Worm (Caenorhabditis elegans) whole organism, late embryonic: ENCODE measurements around the gene nmr-2.

Experiments used
- C38D4.7 ChIP-seq: fragments of 200-800 bp; sonication (Bioruptor generic); optimal IDR thresholded peaks from 2 replicates; lab custom pipeline; 2018; ENCODE audit warnings: mild to moderate bottlenecking, missing genetic modification characterization, moderate library complexity, missing compliant biosample characterization
- F13H6.1 ChIP-seq: sonication (generic microtip); optimal IDR thresholded peaks from 2 replicates; lab custom pipeline; 2016; ENCODE audit warnings: missing genetic modification characterization, missing compliant biosample characterization
- K02D7.2 ChIP-seq: sonication (generic microtip); optimal IDR thresholded peaks from 2 replicates; lab custom pipeline; 2017; ENCODE audit warnings: mild to moderate bottlenecking, missing genetic modification characterization, missing compliant biosample characterization
- K09A11.1 ChIP-seq: sonication (generic microtip); optimal IDR thresholded peaks from 2 replicates; lab custom pipeline; 2017; ENCODE audit warnings: antibody characterized with exemption, mild to moderate bottlenecking, missing genetic modification characterization, missing compliant biosample characterization; ENCODE audit not compliant: insufficient read depth
- T23F11.4 ChIP-seq: fragments of 200-800 bp; sonication (Bioruptor generic); optimal IDR thresholded peaks from 2 replicates; lab custom pipeline; 2018; ENCODE audit warnings: mild to moderate bottlenecking, missing genetic modification characterization, missing compliant biosample characterization
- ama-1 ChIP-seq: fragments of 150-350 bp; optimal IDR thresholded peaks from 2 replicates; lab custom pipeline; 2014
- ceh-14 ChIP-seq: sonication (generic microtip); optimal IDR thresholded peaks from 2 replicates; lab custom pipeline; 2016; ENCODE audit warnings: missing genotype, missing genetic modification characterization, missing compliant biosample characterization
- ceh-19 ChIP-seq: fragments of 200-800 bp; sonication (Bioruptor generic); optimal IDR thresholded peaks from 2 replicates; lab custom pipeline; 2018; ENCODE audit warnings: mild to moderate bottlenecking, missing genetic modification characterization, missing compliant biosample characterization
- ceh-22 ChIP-seq: sonication (generic microtip); optimal IDR thresholded peaks from 2 replicates; lab custom pipeline; 2017; ENCODE audit warnings: missing biosample characterization, missing genetic modification characterization
- ceh-24 ChIP-seq: sonication (generic microtip); optimal IDR thresholded peaks from 2 replicates; lab custom pipeline; 2016; ENCODE audit warnings: mild to moderate bottlenecking, missing genetic modification characterization, missing compliant biosample characterization
- ceh-31 ChIP-seq: sonication (generic microtip); optimal IDR thresholded peaks from 2 replicates; lab custom pipeline; 2016; ENCODE audit warnings: missing genetic modification characterization, missing compliant biosample characterization
- ceh-34 ChIP-seq: sonication (generic microtip); optimal IDR thresholded peaks from 2 replicates; lab custom pipeline; 2016; ENCODE audit warnings: mild to moderate bottlenecking, missing genetic modification characterization, missing compliant biosample characterization
- ceh-45 ChIP-seq: fragments of 200-800 bp; sonication (Bioruptor generic); IDR thresholded peaks from 2 replicates; pipeline ENCODE4 v1.3.6; 2022; ENCODE audit warnings: missing genetic modification reagents, missing genetic modification characterization, missing compliant biosample characterization
- che-1 ChIP-seq: sonication (generic microtip); optimal IDR thresholded peaks from 2 replicates; lab custom pipeline; 2016; ENCODE audit warnings: mild to moderate bottlenecking, missing genetic modification characterization, missing compliant biosample characterization
- dmd-4 ChIP-seq: sonication (generic microtip); optimal IDR thresholded peaks from 2 replicates; lab custom pipeline; 2016; ENCODE audit warnings: borderline replicate concordance, missing genetic modification characterization, missing compliant biosample characterization
- elt-2 ChIP-seq: sonication (generic microtip); optimal IDR thresholded peaks from 2 replicates; lab custom pipeline; 2016; ENCODE audit warnings: missing genetic modification reagents, missing genetic modification characterization, missing compliant biosample characterization
- elt-4 ChIP-seq: sonication (generic microtip); optimal IDR thresholded peaks from 2 replicates; lab custom pipeline; 2016; ENCODE audit warnings: missing genetic modification characterization, missing compliant biosample characterization
- eyg-1 ChIP-seq: sonication (generic microtip); optimal IDR thresholded peaks from 2 replicates; lab custom pipeline; 2016; ENCODE audit warnings: missing genotype, missing genetic modification characterization, missing compliant biosample characterization
- fax-1 ChIP-seq: sonication (generic microtip); optimal IDR thresholded peaks from 2 replicates; lab custom pipeline; 2016; ENCODE audit warnings: missing genotype, missing genetic modification characterization, missing compliant biosample characterization
- fkh-6 ChIP-seq: sonication (generic microtip); optimal IDR thresholded peaks from 2 replicates; lab custom pipeline; 2016; ENCODE audit warnings: missing genetic modification characterization, missing compliant biosample characterization
- gmeb-2 ChIP-seq: sonication (generic microtip); optimal IDR thresholded peaks from 2 replicates; lab custom pipeline; 2016; ENCODE audit warnings: missing genetic modification characterization, inconsistent platforms, missing compliant biosample characterization
- hlh-15 ChIP-seq: sonication (generic microtip); optimal IDR thresholded peaks from 2 replicates; lab custom pipeline; 2016; ENCODE audit warnings: missing genetic modification characterization, missing compliant biosample characterization
- hlh-8 ChIP-seq: sonication (generic microtip); optimal IDR thresholded peaks from 2 replicates; lab custom pipeline; 2016; ENCODE audit warnings: missing genotype, missing genetic modification characterization, missing compliant biosample characterization
- lim-6 ChIP-seq: sonication (generic microtip); optimal IDR thresholded peaks from 2 replicates; lab custom pipeline; 2016; ENCODE audit warnings: missing genetic modification characterization, missing compliant biosample characterization
- madf-2 ChIP-seq: sonication (generic microtip); optimal IDR thresholded peaks from 2 replicates; lab custom pipeline; 2017; ENCODE audit warnings: missing genetic modification characterization, missing compliant biosample characterization
- mec-3 ChIP-seq: sonication (generic microtip); optimal IDR thresholded peaks from 2 replicates; lab custom pipeline; 2016; ENCODE audit warnings: borderline replicate concordance, missing genetic modification characterization, missing compliant biosample characterization
- npax-4 ChIP-seq: sonication (generic microtip); optimal IDR thresholded peaks from 2 replicates; lab custom pipeline; 2016; ENCODE audit warnings: missing genetic modification characterization, missing compliant biosample characterization
- odd-2 ChIP-seq: sonication (generic microtip); optimal IDR thresholded peaks from 2 replicates; lab custom pipeline; 2017; ENCODE audit warnings: antibody characterized with exemption, mild to moderate bottlenecking, missing genetic modification characterization, missing compliant biosample characterization
- pag-3 ChIP-seq: sonication (generic microtip); optimal IDR thresholded peaks from 2 replicates; lab custom pipeline; 2016; ENCODE audit warnings: missing compliant biosample characterization, missing genetic modification characterization, borderline replicate concordance
- pha-4 ChIP-seq: fragments of 150-350 bp; optimal IDR thresholded peaks from 2 replicates; lab custom pipeline; 2018; ENCODE audit warnings: missing biosample characterization, missing genetic modification reagents, missing genetic modification characterization
- pros-1 ChIP-seq: fragments of 150-350 bp; optimal IDR thresholded peaks from 2 replicates; lab custom pipeline; 2014; ENCODE audit warnings: missing biosample characterization, missing genetic modification reagents, missing genetic modification characterization
- ref-2 ChIP-seq: sonication (generic microtip); optimal IDR thresholded peaks from 2 replicates; lab custom pipeline; 2016; ENCODE audit warnings: missing genetic modification characterization, missing compliant biosample characterization
- sox-2 ChIP-seq: fragments of 200-800 bp; sonication (Bioruptor generic); IDR thresholded peaks from 2 replicates; pipeline ENCODE4 v1.3.6; 2022; ENCODE audit warnings: missing genetic modification reagents, missing genetic modification characterization, missing compliant biosample characterization
- sox-4 ChIP-seq: sonication (generic microtip); optimal IDR thresholded peaks from 2 replicates; lab custom pipeline; 2017; ENCODE audit warnings: mild to moderate bottlenecking, missing genetic modification characterization, inconsistent platforms, missing compliant biosample characterization
- syd-9 ChIP-seq: sonication (generic microtip); optimal IDR thresholded peaks from 2 replicates; lab custom pipeline; 2016; ENCODE audit warnings: mild to moderate bottlenecking, missing genetic modification characterization, moderate library complexity, missing compliant biosample characterization
- tbx-2 ChIP-seq: sonication (generic microtip); optimal IDR thresholded peaks from 2 replicates; lab custom pipeline; 2016; ENCODE audit warnings: missing genetic modification characterization, missing compliant biosample characterization
- ttx-3 ChIP-seq: sonication (generic microtip); optimal IDR thresholded peaks from 2 replicates; lab custom pipeline; 2016; ENCODE audit warnings: missing genetic modification reagents, missing genetic modification characterization, missing compliant biosample characterization
- unc-42 ChIP-seq: sonication (generic microtip); optimal IDR thresholded peaks from 2 replicates; lab custom pipeline; 2016; ENCODE audit warnings: missing genotype, missing genetic modification characterization, missing compliant biosample characterization
- unc-86 ChIP-seq: sonication (generic microtip); optimal IDR thresholded peaks from 2 replicates; lab custom pipeline; 2016; ENCODE audit warnings: missing genetic modification characterization, missing compliant biosample characterization
- ztf-16 ChIP-seq: sonication (generic microtip); optimal IDR thresholded peaks from 2 replicates; lab custom pipeline; 2017; ENCODE audit warnings: missing genetic modification characterization, missing compliant biosample characterization

nmr-2 gene

ce11 chrV:15014164-15014563 lies 2.7 kb upstream of the nmr-2 start, which contains the start of gene obr-2:
TSS of gene obr-2 (minus strand) at chrV:15014264.
- TF ChIP-seq fax-1 (tag; lab: Kevin White, UChicago), result no peak
- TF ChIP-seq ceh-45 (GFP tag; lab: Robert Waterston, UW), result no peak
- no peak for TF ChIP-seq ceh-14
- no peak for TF ChIP-seq F13H6.1
- no peak for TF ChIP-seq unc-42 (tag; lab: Kevin White, UChicago)
- no peak for TF ChIP-seq ama-1
- no peak for TF ChIP-seq ceh-22 (tag; lab: Kevin White, UChicago)
- no peak for TF ChIP-seq odd-2 (tag; lab: Kevin White, UChicago)
- TF ChIP-seq syd-9 (tag; lab: Kevin White, UChicago), result no peak
- TF ChIP-seq C38D4.7 (GFP tag; lab: Kevin White, UChicago), result no peak
- no peak for TF ChIP-seq sox-2 (GFP tag; lab: Robert Waterston, UW)
- TF ChIP-seq madf-2 (tag; lab: Kevin White, UChicago), result no peak
- TF ChIP-seq ceh-34, result no peak
- no peak for TF ChIP-seq pros-1 (tag; lab: Kevin White, UChicago)
- TF ChIP-seq ceh-24 (tag; lab: Kevin White, UChicago), result no peak
- no peak for TF ChIP-seq gmeb-2
- TF ChIP-seq tbx-2 (tag; lab: Kevin White, UChicago), result no peak
- no peak for TF ChIP-seq ceh-19 (GFP tag; lab: Kevin White, UChicago)
- no peak for TF ChIP-seq T23F11.4 (GFP tag; lab: Kevin White, UChicago)
- TF ChIP-seq che-1 (tag; lab: Kevin White, UChicago), result no peak

ce11 chrV:15013328-15013727 lies 1.9 kb upstream of the nmr-2 start:
- TF ChIP-seq lim-6 (tag; lab: Kevin White, UChicago) (no peak), ztf-16 (tag; lab: Kevin White, UChicago) (no peak), T23F11.4 (GFP tag; lab: Kevin White, UChicago) (no peak), dmd-4 (no peak), ref-2 (tag; lab: Kevin White, UChicago) (no peak), fkh-6 (no peak), K02D7.2 (tag; lab: Kevin White, UChicago) (no peak), hlh-8 (tag; lab: Kevin White, UChicago) (no peak), npax-4 (no peak), sox-2 (GFP tag; lab: Robert Waterston, UW) (no peak), fax-1 (tag; lab: Kevin White, UChicago) (no peak), gmeb-2 (no peak), ttx-3 (tag; lab: Kevin White, UChicago) (no peak), sox-4 (tag; lab: Kevin White, UChicago) (no peak), eyg-1 (no peak), ceh-31 (no peak), hlh-15 (tag; lab: Kevin White, UChicago) (no peak), ceh-24 (tag; lab: Kevin White, UChicago) (no peak)
- TF ChIP-seq, all 69 proteins: peak for 0

- TF ChIP-seq F13H6.1 (no peak), hlh-8 (tag; lab: Kevin White, UChicago) (no peak), odd-2 (tag; lab: Kevin White, UChicago) (no peak), lim-6 (tag; lab: Kevin White, UChicago) (no peak), elt-2 (tag; lab: Kevin White, UChicago) (no peak), K09A11.1 (no peak), mec-3 (tag; lab: Kevin White, UChicago) (no peak), unc-86 (no peak), pha-4 (tag; lab: Kevin White, UChicago) (no peak), tbx-2 (tag; lab: Kevin White, UChicago) (no peak), pag-3 (no peak), elt-4 (tag; lab: Kevin White, UChicago) (no peak)
Measured at ce11 chrV:15012542-15013301, 1.3 kb upstream of the nmr-2 start.
